Worm (Caenorhabditis elegans): ENCODE results near the gene K05G3.2.

Gene K05G3.2

DNA sequence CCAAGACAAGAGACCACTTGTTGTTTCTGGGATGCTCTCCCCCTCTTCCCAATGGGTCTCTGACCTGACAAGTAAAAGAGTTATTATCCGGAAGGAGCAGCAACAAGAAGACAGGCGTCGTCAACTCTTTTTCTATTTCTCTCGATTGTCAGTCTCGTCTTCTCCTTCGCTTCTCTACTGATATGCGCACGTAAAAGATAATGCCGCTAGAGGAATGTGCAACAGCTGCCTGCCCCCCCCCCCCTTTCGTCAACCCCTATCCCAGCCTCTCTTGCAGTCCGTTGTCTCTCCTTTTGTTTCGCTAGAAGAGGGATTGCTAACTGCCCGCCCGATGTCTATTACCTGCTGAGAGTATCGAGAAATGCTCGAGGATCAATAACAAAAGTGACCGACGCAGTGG is 30.9 kb downstream of the K05G3.2 start:
- TF ChIP-seq nhr-11 (tag; optimal IDR thresholded peaks at IDR 0.05) (peak; percentile 27), snpc-4 (tag; optimal IDR thresholded peaks at IDR 0.05) (no peak), lin-39 (tag; optimal IDR thresholded peaks at IDR 0.05) (peak; percentile 23)

DNA sequence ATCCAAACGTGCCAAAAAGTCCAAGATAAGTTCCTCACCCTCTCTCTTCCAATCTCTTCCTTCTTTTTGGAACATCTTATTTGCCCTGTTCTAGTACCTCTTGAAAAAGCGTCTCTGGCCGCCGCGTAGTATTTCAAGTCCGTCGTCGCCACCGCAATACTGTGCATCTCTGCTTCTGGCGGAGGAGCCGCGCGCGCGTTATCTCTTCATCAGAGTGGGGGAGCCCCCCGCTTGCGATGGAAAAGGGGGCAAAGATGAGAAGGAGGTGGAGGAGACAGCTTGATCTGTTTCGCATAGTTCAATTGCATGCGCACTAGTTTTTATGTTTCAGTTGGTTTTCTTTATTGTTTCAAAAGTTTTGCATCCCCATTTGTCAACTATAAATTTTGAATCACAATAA is 33.1 kb downstream of the K05G3.2 start:
- no peak for TF ChIP-seq mdl-1 (tag; optimal IDR thresholded peaks at IDR 0.05)
- TF ChIP-seq lsy-12 (tag; optimal IDR thresholded peaks at IDR 0.05), result no peak
- TF ChIP-seq ceh-82 (tag; optimal IDR thresholded peaks at IDR 0.05), result no peak
- TF ChIP-seq nhr-76 (tag; optimal IDR thresholded peaks at IDR 0.05), result no peak
- TF ChIP-seq nhr-43 (tag; optimal IDR thresholded peaks at IDR 0.05; ENCODE audit: poor library complexity, severe bottlenecking), result no peak
- TF ChIP-seq nhr-237 (tag; optimal IDR thresholded peaks at IDR 0.05), result no peak
- no peak for TF ChIP-seq elt-1 (tag; optimal IDR thresholded peaks at IDR 0.05)
- no peak for TF ChIP-seq egl-5 (tag; optimal IDR thresholded peaks at IDR 0.05)
- no peak for TF ChIP-seq nhr-77 (tag; optimal IDR thresholded peaks at IDR 0.05)
- TF ChIP-seq nhr-23 (tag; optimal IDR thresholded peaks at IDR 0.05), result no peak
- TF ChIP-seq sea-2 (GFP tag; optimal IDR thresholded peaks at IDR 0.05), result no peak
- no peak for TF ChIP-seq hmg-11 (tag; optimal IDR thresholded peaks at IDR 0.05)
- TF ChIP-seq lin-15B (tag; optimal IDR thresholded peaks at IDR 0.05), result no peak
- TF ChIP-seq nhr-28 (tag; optimal IDR thresholded peaks at IDR 0.05), result no peak
- TF ChIP-seq nfya-1 (tag; optimal IDR thresholded peaks at IDR 0.05; ENCODE audit: insufficient read depth), result no peak
- no peak for TF ChIP-seq egl-27 (tag; optimal IDR thresholded peaks at IDR 0.05)

DNA sequence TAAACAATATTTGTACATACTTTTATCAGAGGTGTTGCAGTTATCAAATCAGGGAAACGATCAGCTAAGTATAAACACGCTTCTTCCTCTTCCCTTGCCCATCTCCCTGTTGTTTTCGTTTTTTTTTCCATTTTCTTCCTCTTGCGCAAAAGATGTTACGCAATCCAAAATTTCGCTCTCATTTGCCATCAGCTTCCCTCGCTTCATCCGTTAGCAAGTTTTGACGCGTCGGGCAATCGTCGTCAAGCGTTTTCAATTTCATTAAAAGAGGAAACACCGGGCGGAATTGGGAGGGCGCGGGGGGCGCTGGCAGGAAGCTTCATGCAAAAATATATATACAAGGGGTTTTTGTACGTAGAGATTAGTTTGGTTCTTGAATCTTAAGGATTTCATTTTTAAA is 35.2 kb downstream of the K05G3.2 start:
- TF ChIP-seq unc-39 (tag; optimal IDR thresholded peaks at IDR 0.05) (no peak), nhr-43 (tag; optimal IDR thresholded peaks at IDR 0.05; ENCODE audit: poor library complexity, severe bottlenecking) (peak; percentile 33), zag-1 (tag; optimal IDR thresholded peaks at IDR 0.05) (no peak), nhr-25 (tag; optimal IDR thresholded peaks at IDR 0.05) (peak; percentile 7), elt-1 (tag; optimal IDR thresholded peaks at IDR 0.05) (no peak), nhr-12 (tag; optimal IDR thresholded peaks at IDR 0.05) (no peak)

DNA sequence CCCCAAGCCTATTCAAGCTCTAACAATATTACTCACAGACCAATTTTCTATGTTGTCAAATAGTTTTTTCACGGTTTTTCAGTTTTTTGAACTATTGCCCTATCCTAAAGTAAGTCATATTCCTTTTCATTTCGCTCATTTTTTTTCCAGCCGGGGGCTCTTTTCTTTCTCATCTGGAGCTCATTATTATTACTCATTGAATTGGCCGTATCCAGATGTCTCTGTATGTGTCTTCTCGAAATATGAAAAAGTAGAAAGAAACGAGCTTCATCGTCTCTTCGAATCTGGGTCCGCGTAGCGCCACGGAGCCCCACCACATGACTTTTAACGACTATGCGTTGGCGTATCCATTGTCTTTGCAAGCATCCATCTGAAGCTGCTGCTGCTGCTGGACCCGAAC is 35.7 kb downstream of the K05G3.2 start:
- TF ChIP-seq aly-2 (tag; optimal IDR thresholded peaks at IDR 0.05) (no peak), nhr-43 (tag; optimal IDR thresholded peaks at IDR 0.05; ENCODE audit: poor library complexity, severe bottlenecking) (no peak), sea-2 (GFP tag; optimal IDR thresholded peaks at IDR 0.05) (no peak), ZK546.5 (tag; optimal IDR thresholded peaks at IDR 0.05) (no peak), ceh-9 (tag; optimal IDR thresholded peaks at IDR 0.05) (no peak), unc-62 (GFP tag; optimal IDR thresholded peaks at IDR 0.05) (no peak), lin-15B (tag; optimal IDR thresholded peaks at IDR 0.05) (no peak)

DNA sequence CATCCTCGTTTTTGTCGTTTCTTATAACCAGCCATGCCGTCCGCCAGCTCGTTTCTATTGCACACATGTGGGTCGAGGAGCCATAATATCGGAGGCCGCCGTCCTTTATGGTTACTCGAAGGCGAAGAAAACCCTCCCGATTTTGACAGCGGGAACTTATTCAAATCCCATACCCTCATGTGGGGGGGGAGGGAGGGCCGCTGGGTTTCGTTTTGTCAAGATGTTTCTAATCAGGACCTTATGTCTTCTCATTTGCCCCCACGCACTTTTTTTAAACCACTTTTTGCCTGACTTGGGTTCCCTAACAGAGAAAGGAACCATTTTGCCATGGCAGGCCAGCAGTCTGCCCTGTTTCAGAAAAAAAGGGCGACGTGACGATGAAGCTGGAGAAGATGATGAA is 37.8 kb downstream of the K05G3.2 start:
- TF ChIP-seq eor-1 (tag; optimal IDR thresholded peaks at IDR 0.05), result no peak
- TF ChIP-seq mml-1 (tag; optimal IDR thresholded peaks at IDR 0.05), result no peak
- no peak for TF ChIP-seq ztf-11 (tag; optimal IDR thresholded peaks at IDR 0.05)
- no peak for TF ChIP-seq ZK546.5 (tag; optimal IDR thresholded peaks at IDR 0.05)
- no peak for TF ChIP-seq egl-5 (tag; optimal IDR thresholded peaks at IDR 0.05)
- TF ChIP-seq hmg-11 (tag; optimal IDR thresholded peaks at IDR 0.05), result no peak
- TF ChIP-seq skn-1 (tag; optimal IDR thresholded peaks at IDR 0.05), result no peak

DNA sequence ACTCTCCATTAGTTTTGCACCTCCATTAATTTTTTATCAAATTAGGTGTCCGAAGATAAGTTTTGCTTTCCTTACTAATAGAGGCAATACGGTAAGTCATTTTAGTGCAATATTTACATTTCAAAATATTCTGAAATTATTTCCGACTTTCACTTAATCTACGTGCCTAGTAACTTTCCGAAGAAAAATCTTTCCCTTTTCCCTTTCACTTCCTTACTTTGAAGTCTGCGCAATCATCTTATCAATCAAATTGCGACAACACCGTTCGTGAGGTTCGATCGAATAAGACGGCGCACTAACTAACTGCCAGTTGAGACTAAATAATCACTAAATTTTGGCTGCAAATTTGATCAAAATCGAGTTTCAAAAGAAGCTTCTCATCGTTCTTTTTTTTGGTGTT is 39.1 kb downstream of the K05G3.2 start:
- TF ChIP-seq unc-39 (tag; optimal IDR thresholded peaks at IDR 0.05) (no peak), elt-1 (tag; optimal IDR thresholded peaks at IDR 0.05) (no peak), unc-62 (GFP tag; optimal IDR thresholded peaks at IDR 0.05) (no peak), ama-1 (optimal IDR thresholded peaks at IDR 0.05) (no peak), pha-4 (tag; optimal IDR thresholded peaks at IDR 0.05) (no peak), lsy-12 (tag; optimal IDR thresholded peaks at IDR 0.05) (no peak), R02D3.7 (tag; optimal IDR thresholded peaks at IDR 0.05) (no peak), lin-15B (tag; optimal IDR thresholded peaks at IDR 0.05) (no peak), snpc-4 (tag; optimal IDR thresholded peaks at IDR 0.05) (no peak), jun-1 (tag; optimal IDR thresholded peaks at IDR 0.05) (no peak), ceh-9 (tag; optimal IDR thresholded peaks at IDR 0.05) (no peak), egl-5 (tag; optimal IDR thresholded peaks at IDR 0.05) (no peak), eor-1 (tag; optimal IDR thresholded peaks at IDR 0.05) (no peak), skn-1 (tag; optimal IDR thresholded peaks at IDR 0.05) (no peak), elt-3 (tag; optimal IDR thresholded peaks at IDR 0.05) (no peak), ztf-11 (tag; optimal IDR thresholded peaks at IDR 0.05) (no peak), fkh-2 (tag; optimal IDR thresholded peaks at IDR 0.05) (no peak)
